Worm (Caenorhabditis elegans) whole organism, L4 larva: ENCODE data around the gene F07C6.4.

Source experiments
- F10B5.3 ChIP-seq: sonication (generic microtip); optimal IDR thresholded peaks from 2 replicates; lab custom pipeline; 2016; ENCODE audit warnings: mild to moderate bottlenecking, missing genetic modification characterization, missing compliant biosample characterization
- F26F4.8 ChIP-seq: fragments of 200-800 bp; sonication (Bioruptor generic); conservative IDR thresholded peaks from 2 replicates; pipeline ENCODE4 v1.3.6; 2022; ENCODE audit warnings: missing genetic modification characterization, missing compliant biosample characterization
- R02D3.7 ChIP-seq: fragments of 150-350 bp; sonication (generic microtip); optimal IDR thresholded peaks from 3 replicates; lab custom pipeline; 2014; ENCODE audit warnings: missing biosample characterization, missing genetic modification characterization
- Y105C5A.15 ChIP-seq: fragments of 200-800 bp; sonication (Bioruptor generic); IDR thresholded peaks from 2 replicates; pipeline ENCODE4 v1.3.6; 2022; ENCODE audit warnings: missing genetic modification characterization, missing compliant biosample characterization
- ZK337.2 ChIP-seq: fragments of 200-800 bp; sonication (Bioruptor generic); IDR thresholded peaks from 2 replicates; pipeline ENCODE4 v1.3.6; 2022; ENCODE audit warnings: missing genetic modification reagents, missing genetic modification characterization, missing compliant biosample characterization
- ZK546.5 ChIP-seq, 2 experiments: sonication (generic microtip); optimal IDR thresholded peaks; 2 replicates each; lab custom pipeline; 2017; ENCODE audit warnings: missing biosample characterization in 2 of 2, missing genetic modification characterization in 2 of 2
- aha-1 ChIP-seq: fragments of 150-350 bp; peaks from one replicate; lab custom pipeline; 2014; ENCODE audit warnings: missing biosample characterization, missing genetic modification characterization
- aly-2 ChIP-seq: sonication (generic microtip); optimal IDR thresholded peaks from 2 replicates; lab custom pipeline; 2018; ENCODE audit warnings: missing biosample characterization, missing genetic modification characterization
- arid-1 ChIP-seq: fragments of 200-800 bp; sonication (Bioruptor generic); conservative IDR thresholded peaks from 2 replicates; pipeline ENCODE4 v1.3.6; 2022; ENCODE audit warnings: missing genetic modification reagents, missing genetic modification characterization, missing compliant biosample characterization
- attf-4 ChIP-seq: sonication (generic microtip); optimal IDR thresholded peaks from 3 replicates; lab custom pipeline; 2017; ENCODE audit warnings: missing biosample characterization, missing genetic modification characterization
- ceh-32 ChIP-seq: sonication (generic microtip); optimal IDR thresholded peaks from 2 replicates; lab custom pipeline; 2016; ENCODE audit warnings: mild to moderate bottlenecking, missing genetic modification characterization, missing compliant biosample characterization; ENCODE audit not compliant: poor library complexity
- ceh-82 ChIP-seq: sonication (generic microtip); optimal IDR thresholded peaks from 2 replicates; lab custom pipeline; 2017; ENCODE audit warnings: missing biosample characterization, missing genetic modification characterization
- daf-16 ChIP-seq, 3 experiments: sonication (generic microtip); optimal IDR thresholded peaks; 2 replicates each; lab custom pipeline; 2016 to 2017; ENCODE audit warnings: missing genetic modification characterization in 3 of 3, missing genetic modification reagents in 3 of 3, mild to moderate bottlenecking in 2 of 3, missing compliant biosample characterization in 2 of 3, missing biosample characterization in 1 of 3, moderate library complexity in 1 of 3
- daf-19 ChIP-seq: fragments of 200-800 bp; sonication (Bioruptor generic); conservative IDR thresholded peaks from 2 replicates; pipeline ENCODE4 v1.3.6; 2022; ENCODE audit warnings: missing genetic modification characterization, missing compliant biosample characterization
- dve-1 ChIP-seq: sonication (generic microtip); optimal IDR thresholded peaks from 2 replicates; lab custom pipeline; 2017; ENCODE audit warnings: antibody characterized with exemption, mild to moderate bottlenecking, missing genetic modification characterization, missing compliant biosample characterization; ENCODE audit not compliant: insufficient read depth
- fkh-10 ChIP-seq: fragments of 150-350 bp; optimal IDR thresholded peaks from 2 replicates; lab custom pipeline; 2014; ENCODE audit warnings: missing biosample characterization, missing genetic modification reagents, missing genetic modification characterization
- fos-1 ChIP-seq: fragments of 150-350 bp; optimal IDR thresholded peaks from 2 replicates; lab custom pipeline; 2014; ENCODE audit warnings: missing biosample characterization, missing genetic modification characterization
- gei-8 ChIP-seq: fragments of 200-800 bp; sonication (Bioruptor generic); optimal IDR thresholded peaks from 2 replicates; lab custom pipeline; 2018; ENCODE audit warnings: mild to moderate bottlenecking, missing genetic modification characterization, missing compliant biosample characterization
- hlh-11 ChIP-seq: fragments of 200-800 bp; sonication (Bioruptor generic); optimal IDR thresholded peaks from 2 replicates; lab custom pipeline; 2018; ENCODE audit warnings: mild to moderate bottlenecking, missing genetic modification characterization, missing compliant biosample characterization
- hmg-1.1 ChIP-seq: fragments of 200-800 bp; sonication (Bioruptor generic); IDR thresholded peaks from 2 replicates; pipeline ENCODE4 v1.3.6; 2022; ENCODE audit warnings: missing genetic modification reagents, missing genetic modification characterization, missing compliant biosample characterization
- lin-38 ChIP-seq: fragments of 200-800 bp; sonication (Bioruptor generic); IDR thresholded peaks from 2 replicates; pipeline ENCODE4 v1.3.6; 2022; ENCODE audit warnings: missing genetic modification reagents, missing genetic modification characterization, missing compliant biosample characterization
- lsy-2 ChIP-seq, 2 experiments: fragments of 150-350 bp in 1 of 2; sonication (generic microtip) in 1 of 2; optimal IDR thresholded peaks; 2 replicates each; lab custom pipeline; 2014 to 2017; ENCODE audit warnings: missing biosample characterization in 2 of 2, missing genetic modification characterization in 2 of 2
- mes-2 ChIP-seq: sonication (generic microtip); optimal IDR thresholded peaks from 2 replicates; lab custom pipeline; 2016; ENCODE audit warnings: missing genotype, mild to moderate bottlenecking, missing genetic modification characterization, missing compliant biosample characterization; ENCODE audit not compliant: poor library complexity, severe bottlenecking
- mxl-3 ChIP-seq: fragments of 200-800 bp; sonication (Bioruptor generic); optimal IDR thresholded peaks from 2 replicates; lab custom pipeline; 2018; ENCODE audit warnings: mild to moderate bottlenecking, missing genetic modification characterization, missing compliant biosample characterization
- nhr-102 ChIP-seq: sonication (generic microtip); optimal IDR thresholded peaks from 2 replicates; lab custom pipeline; 2016; ENCODE audit warnings: mild to moderate bottlenecking, missing genetic modification characterization, moderate library complexity, missing compliant biosample characterization
- nhr-237 ChIP-seq: sonication (generic microtip); optimal IDR thresholded peaks from 2 replicates; lab custom pipeline; 2017; ENCODE audit warnings: missing biosample characterization, missing genetic modification characterization
- nhr-25 ChIP-seq: sonication (generic microtip); optimal IDR thresholded peaks from 2 replicates; lab custom pipeline; 2017; ENCODE audit warnings: missing genetic modification characterization, mild to moderate bottlenecking, missing compliant biosample characterization, antibody characterized with exemption, moderate library complexity, borderline replicate concordance; ENCODE audit not compliant: insufficient read depth
- nhr-28 ChIP-seq: fragments of 150-350 bp; optimal IDR thresholded peaks from 2 replicates; lab custom pipeline; 2014; ENCODE audit warnings: missing biosample characterization, missing genetic modification characterization
- nhr-41 ChIP-seq: fragments of 200-800 bp; sonication (Bioruptor generic); IDR thresholded peaks from 2 replicates; pipeline ENCODE4 v1.3.6; 2022; ENCODE audit warnings: missing genetic modification reagents, missing genetic modification characterization, missing compliant biosample characterization
- pqm-1 ChIP-seq: sonication (generic microtip); optimal IDR thresholded peaks from 2 replicates; lab custom pipeline; 2017; ENCODE audit warnings: missing biosample characterization, missing genetic modification characterization
- rbr-2 ChIP-seq: sonication (generic microtip); optimal IDR thresholded peaks from 2 replicates; lab custom pipeline; 2016; ENCODE audit warnings: missing genotype, missing genetic modification characterization, missing compliant biosample characterization
- sdz-12 ChIP-seq: fragments of 200-800 bp; sonication (Bioruptor generic); optimal IDR thresholded peaks from 2 replicates; lab custom pipeline; 2018; ENCODE audit warnings: mild to moderate bottlenecking, missing genetic modification characterization, missing compliant biosample characterization
- set-16 ChIP-seq: fragments of 200-800 bp; sonication (Bioruptor generic); IDR thresholded peaks from 2 replicates; pipeline ENCODE4 v1.3.6; 2022; ENCODE audit warnings: missing genetic modification reagents, missing genetic modification characterization, missing compliant biosample characterization
- skn-1 ChIP-seq: fragments of 150-350 bp; optimal IDR thresholded peaks from 2 replicates; lab custom pipeline; 2014; ENCODE audit warnings: missing biosample characterization, missing genetic modification characterization
- snpc-4 ChIP-seq: fragments of 150-350 bp; optimal IDR thresholded peaks from 2 replicates; lab custom pipeline; 2014; ENCODE audit warnings: missing biosample characterization, missing genetic modification characterization
- tag-97 ChIP-seq: fragments of 200-800 bp; sonication (Bioruptor generic); IDR thresholded peaks from 2 replicates; pipeline ENCODE4 v1.3.6; 2022; ENCODE audit warnings: missing genetic modification characterization, missing compliant biosample characterization
- tra-1 ChIP-seq: fragments of 200-800 bp; sonication (Bioruptor generic); IDR thresholded peaks from 2 replicates; pipeline ENCODE4 v1.3.6; 2022; ENCODE audit warnings: missing genetic modification reagents, missing genetic modification characterization, missing compliant biosample characterization
- vab-7 ChIP-seq: fragments of 200-800 bp; sonication (Bioruptor generic); IDR thresholded peaks from 2 replicates; pipeline ENCODE4 v1.3.6; 2022; ENCODE audit warnings: missing genetic modification reagents, missing genetic modification characterization, missing compliant biosample characterization
- zfp-3 ChIP-seq: fragments of 200-800 bp; sonication (Bioruptor generic); conservative IDR thresholded peaks from 2 replicates; pipeline ENCODE4 v1.3.6; 2022; ENCODE audit warnings: missing genetic modification reagents, missing genetic modification characterization, missing compliant biosample characterization
- zip-11 ChIP-seq: fragments of 200-800 bp; sonication (Bioruptor generic); IDR thresholded peaks from 2 replicates; pipeline ENCODE4 v1.3.6; 2022; ENCODE audit warnings: missing genetic modification characterization, missing compliant biosample characterization
- ztf-11 ChIP-seq: fragments of 150-350 bp; optimal IDR thresholded peaks from 2 replicates; lab custom pipeline; 2014; ENCODE audit warnings: missing biosample characterization, missing genetic modification characterization

F07C6.4 gene

DNA sequence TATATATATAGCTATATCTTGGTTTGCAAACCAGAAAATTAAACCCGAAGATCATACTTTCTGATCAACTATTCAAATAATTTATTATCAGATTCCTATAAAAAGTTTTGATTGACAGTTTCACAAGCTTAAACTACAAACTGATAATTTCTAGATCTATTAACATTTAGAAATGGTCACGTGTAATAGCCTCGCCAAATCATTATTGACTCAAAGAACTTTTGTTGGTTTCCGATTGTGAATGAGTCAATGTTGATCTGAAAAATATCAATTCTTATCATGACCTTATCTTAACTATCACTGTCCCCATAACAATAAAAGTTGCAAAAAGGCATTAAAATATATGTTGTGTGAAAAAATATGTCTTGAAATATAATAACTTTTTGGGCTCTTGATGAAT is 36.4 kb downstream of the F07C6.4 start (continued):
- TF ChIP-seq mes-2 (tag; lab: Kevin White, UChicago) (no peak), tag-97 (no peak), nhr-237 (tag; lab: Kevin White, UChicago) (no peak), lin-38 (no peak), vab-7 (GFP tag; lab: Robert Waterston, UW) (no peak), ceh-82 (no peak), aly-2 (no peak), nhr-25 (tag; lab: Kevin White, UChicago) (no peak), ceh-32 (tag; lab: Kevin White, UChicago) (no peak), nhr-41 (GFP tag; lab: Robert Waterston, UW) (no peak), tra-1 (GFP tag; lab: Robert Waterston, UW) (peak; percentile 83), zip-11 (GFP tag; lab: Robert Waterston, UW) (no peak), gei-8 (GFP tag; lab: Kevin White, UChicago) (no peak), R02D3.7 (tag; lab: Kevin White, UChicago) (no peak)

DNA sequence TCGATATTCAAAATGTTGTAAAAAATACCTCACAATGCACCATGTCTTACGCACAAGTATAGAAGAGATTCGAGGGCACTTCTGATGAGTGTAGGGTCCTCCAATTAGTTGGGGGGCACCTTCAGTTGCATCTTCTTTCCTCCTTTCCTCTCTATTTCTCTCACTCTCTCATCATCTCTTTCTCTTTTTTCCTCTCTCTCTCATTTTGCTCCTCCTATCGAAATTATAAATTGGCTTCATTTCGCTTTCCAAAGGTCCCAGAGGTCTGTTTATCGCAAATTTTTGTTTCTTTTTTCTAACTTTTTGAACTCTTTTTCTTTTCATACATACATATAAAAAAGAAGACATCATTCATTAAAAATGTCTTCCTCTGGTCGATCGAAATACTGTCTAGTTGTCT is 37.2 kb downstream of the F07C6.4 start:
- TF ChIP-seq snpc-4 (tag; lab: Kevin White, UChicago): no peak
- TF ChIP-seq daf-19 (GFP tag; lab: Robert Waterston, UW): no peak
- no peak for TF ChIP-seq nhr-41 (GFP tag; lab: Robert Waterston, UW)
- TF ChIP-seq R02D3.7 (tag; lab: Kevin White, UChicago): no peak
- TF ChIP-seq fos-1: no peak
- no peak for TF ChIP-seq ztf-11 (tag; lab: Kevin White, UChicago)
- TF ChIP-seq skn-1: no peak
- TF ChIP-seq F26F4.8: no peak
- no peak for TF ChIP-seq attf-4 (tag; lab: Kevin White, UChicago)
- TF ChIP-seq zfp-3 (GFP tag; lab: Robert Waterston, UW): no peak
- no peak for TF ChIP-seq tra-1 (GFP tag; lab: Robert Waterston, UW)
- TF ChIP-seq fkh-10: no peak
- TF ChIP-seq nhr-102 (tag; lab: Kevin White, UChicago): no peak
- no peak for TF ChIP-seq F10B5.3 (tag; lab: Kevin White, UChicago)
- no peak for TF ChIP-seq ZK546.5 (tag; optimal IDR thresholded peaks at IDR 0.05; lab: Kevin White, UChicago)
- TF ChIP-seq, all 104 proteins: peak for 0

DNA sequence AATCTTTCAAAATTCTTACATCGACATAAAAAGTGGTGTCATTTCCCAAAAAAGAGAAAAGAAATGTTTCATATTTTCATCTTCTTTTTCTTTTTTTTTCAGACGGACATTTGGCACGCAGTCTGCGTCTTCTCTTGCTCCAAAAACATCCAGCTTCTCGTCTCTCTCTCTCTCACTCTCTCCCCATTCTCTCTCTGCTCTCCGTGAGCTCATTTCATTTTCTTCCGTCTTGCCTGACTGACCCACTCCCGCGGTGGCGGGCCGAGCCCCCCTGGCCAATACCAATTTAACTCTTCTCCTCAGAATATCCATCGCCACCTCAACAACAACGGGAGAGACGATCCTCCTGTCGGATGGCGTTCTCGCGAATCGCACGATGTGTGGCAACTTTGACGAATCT is 39.9 kb downstream of the F07C6.4 start, which contains the start of gene txt-19:
Gene txt-19, plus strand, starts transcription at position 304 of the 400 bp plus-strand sequence.
- TF ChIP-seq ZK337.2 (GFP tag; lab: Robert Waterston, UW) (no peak), hlh-11 (peak; percentile 16), mxl-3 (GFP tag; lab: Kevin White, UChicago) (no peak), arid-1 (no peak), rbr-2 (tag; lab: Kevin White, UChicago) (peak; percentile 21), sdz-12 (GFP tag; lab: Kevin White, UChicago) (peak; percentile 5), aha-1 (tag; lab: Kevin White, UChicago) (peak; percentile 28), set-16 (GFP tag; lab: Robert Waterston, UW) (peak; percentile 71)

DNA sequence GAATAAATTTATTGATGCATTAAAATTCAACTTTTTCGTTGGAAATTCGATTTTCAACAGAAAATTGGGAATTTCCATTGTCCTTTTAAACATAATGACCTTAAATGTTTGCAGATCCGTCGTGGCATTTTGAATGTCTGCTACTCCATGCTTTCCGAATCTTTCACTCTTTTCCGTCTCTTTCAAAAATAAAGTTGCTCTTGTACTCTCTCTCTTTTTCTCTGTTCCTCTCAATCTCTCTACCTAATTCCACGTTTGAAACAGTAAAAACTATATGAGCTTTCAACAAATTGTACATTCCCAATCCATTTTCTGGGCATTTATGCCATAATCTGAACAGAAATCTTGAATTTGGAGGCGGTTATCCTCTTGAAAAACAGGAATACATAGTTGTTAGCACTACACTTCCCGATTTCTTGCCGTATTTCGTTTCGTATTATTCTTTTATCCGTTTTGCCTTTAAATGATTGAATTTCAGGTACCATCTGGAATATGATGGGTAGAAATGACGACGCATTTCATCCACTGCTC is 43.4 kb downstream of the F07C6.4 start, which contains the start of gene srf-3:
Gene srf-3, plus strand, starts transcription at position 481 of the 531 bp plus-strand sequence.
- TF ChIP-seq Y105C5A.15: no peak
- TF ChIP-seq ceh-32 (tag; lab: Kevin White, UChicago): no peak
- peak in 1 of 2 experiments; percentile 12 for TF ChIP-seq lsy-2 (tag; optimal IDR thresholded peaks at IDR 0.05; lab: Kevin White, UChicago)
- no peak for TF ChIP-seq daf-19 (GFP tag; lab: Robert Waterston, UW)
- TF ChIP-seq dve-1 (tag; lab: Kevin White, UChicago): peak; percentile 24
- TF ChIP-seq aha-1 (tag; lab: Kevin White, UChicago): peak; percentile 41
- peak; percentile 4 for TF ChIP-seq mes-2 (tag; lab: Kevin White, UChicago)
- no peak for TF ChIP-seq zip-11 (GFP tag; lab: Robert Waterston, UW)
- TF ChIP-seq nhr-28 (tag; lab: Kevin White, UChicago): no peak
- TF ChIP-seq hlh-11: no peak
- no peak for TF ChIP-seq pqm-1
- peak; percentile 32; the same call in 1 of the 2 replicates for TF ChIP-seq hmg-1.1 (GFP tag; lab: Robert Waterston, UW)
- no peak for TF ChIP-seq daf-16 (GFP tag; optimal IDR thresholded peaks at IDR 0.05; lab: Kevin White, UChicago)
- peak; percentile 12 for TF ChIP-seq daf-16 (tag; optimal IDR thresholded peaks at IDR 0.05; lab: Kevin White, UChicago)
